Worm (Caenorhabditis elegans) whole organism, late embryonic: ENCODE results near the gene npp-24.

Experiments
- ceh-19 ChIP-seq: fragments of 200-800 bp; sonication (Bioruptor generic); optimal IDR thresholded peaks from 2 replicates; lab custom pipeline; 2018; ENCODE audit warnings: mild to moderate bottlenecking, missing genetic modification characterization, missing compliant biosample characterization
- dve-1 ChIP-seq: sonication (generic microtip); optimal IDR thresholded peaks from 2 replicates; lab custom pipeline; 2017; ENCODE audit warnings: antibody characterized with exemption, mild to moderate bottlenecking, missing genetic modification characterization, missing compliant biosample characterization
- ets-4 ChIP-seq: sonication (generic microtip); optimal IDR thresholded peaks from 2 replicates; lab custom pipeline; 2016; ENCODE audit warnings: missing genetic modification characterization, missing compliant biosample characterization
- nhr-11 ChIP-seq: fragments of 150-350 bp; optimal IDR thresholded peaks from 2 replicates; lab custom pipeline; 2014; ENCODE audit warnings: missing biosample characterization, missing genetic modification characterization

- TF ChIP-seq nhr-11 (tag; lab: Kevin White, UChicago): no peak
- TF ChIP-seq ets-4 (tag; lab: Kevin White, UChicago): no peak
- TF ChIP-seq ceh-19: no peak
- TF ChIP-seq dve-1 (tag; lab: Kevin White, UChicago): no peak
These were observed 8.1 kb upstream of the npp-24 start for ce11 chrII:5497541-5497940.
